Fruit fly (Drosophila melanogaster) whole organism, embryonic: Measurements from ENCODE around the gene CG14694.

Source experiments
- Ada2b ChIP-seq: fragments of 200-800 bp; sonication (Bioruptor generic); IDR thresholded peaks from 2 replicates; pipeline ENCODE4 v1.3.6; 2022; ENCODE audit warnings: missing biosample characterization, missing genetic modification characterization
- BEAF-32 ChIP-seq: fragments of 200-800 bp; sonication (Bioruptor generic); optimal IDR thresholded peaks from 3 replicates; lab custom pipeline; 2017; ENCODE audit warnings: missing biosample characterization, missing genetic modification characterization, mild to moderate bottlenecking, moderate library complexity, missing genetic modification reagents
- Bgb ChIP-seq: fragments of 200-800 bp; sonication (Bioruptor generic); IDR thresholded peaks from 2 replicates; pipeline ENCODE4 v1.3.6; 2022; ENCODE audit warnings: missing biosample characterization, missing genetic modification characterization; ENCODE audit not compliant: partially characterized antibody
- CG10267 ChIP-seq: fragments of 200-800 bp; sonication (Bioruptor generic); optimal IDR thresholded peaks from 2 replicates; lab custom pipeline; 2018; ENCODE audit warnings: missing biosample characterization, mild to moderate bottlenecking, missing genetic modification characterization, moderate library complexity
- CG10565 ChIP-seq: fragments of 200-800 bp; sonication (Bioruptor generic); optimal IDR thresholded peaks from 3 replicates; lab custom pipeline; 2016; ENCODE audit warnings: missing biosample characterization, mild to moderate bottlenecking, missing genetic modification characterization
- CG12071 ChIP-seq: fragments of 200-800 bp; sonication (Bioruptor generic); optimal IDR thresholded peaks from 3 replicates; lab custom pipeline; 2018; ENCODE audit warnings: missing biosample characterization, mild to moderate bottlenecking, missing genetic modification characterization
- CG12104 ChIP-seq: fragments of 200-800 bp; sonication (Bioruptor generic); optimal IDR thresholded peaks from 3 replicates; lab custom pipeline; 2016; ENCODE audit warnings: missing biosample characterization, missing genetic modification characterization
- CG13287 ChIP-seq: fragments of 200-800 bp; sonication (Bioruptor generic); IDR thresholded peaks from 2 replicates; pipeline ENCODE4 v1.3.6; 2022; ENCODE audit warnings: missing biosample characterization, missing genetic modification characterization; ENCODE audit not compliant: partially characterized antibody
- CG13624 ChIP-seq: fragments of 200-800 bp; sonication (Bioruptor generic); optimal IDR thresholded peaks from 2 replicates; lab custom pipeline; 2016; ENCODE audit warnings: missing biosample characterization, missing genetic modification characterization
- CG14050 ChIP-seq: fragments of 200-800 bp; sonication (Bioruptor generic); IDR thresholded peaks from 3 replicates; pipeline ENCODE4 v1.3.6; 2022; ENCODE audit warnings: missing biosample characterization, missing genetic modification characterization
- CG1603 ChIP-seq: fragments of 200-800 bp; sonication (Bioruptor generic); optimal IDR thresholded peaks from 2 replicates; lab custom pipeline; 2019; ENCODE audit warnings: missing biosample characterization, mild to moderate bottlenecking, missing genetic modification characterization, moderate library complexity
- CG16863 ChIP-seq: fragments of 200-800 bp; sonication (Bioruptor generic); optimal IDR thresholded peaks from 3 replicates; lab custom pipeline; 2016; ENCODE audit warnings: missing biosample characterization, missing genetic modification characterization
- CG17186 ChIP-seq: fragments of 200-800 bp; sonication (Bioruptor generic); optimal IDR thresholded peaks from 3 replicates; lab custom pipeline; 2017; ENCODE audit warnings: missing biosample characterization, missing genetic modification reagents, missing genetic modification characterization
- CG17359 ChIP-seq: fragments of 200-800 bp; sonication (Bioruptor generic); optimal IDR thresholded peaks from 3 replicates; lab custom pipeline; 2018; ENCODE audit warnings: missing biosample characterization, mild to moderate bottlenecking, missing genetic modification characterization, moderate library complexity
- CG17612 ChIP-seq: fragments of 200-800 bp; sonication (Bioruptor generic); IDR thresholded peaks from 2 replicates; pipeline ENCODE4 v1.3.6; 2022; ENCODE audit warnings: missing biosample characterization, missing genetic modification characterization
- CG2120 ChIP-seq: fragments of 200-800 bp; sonication (Bioruptor generic); optimal IDR thresholded peaks from 3 replicates; lab custom pipeline; 2016; ENCODE audit warnings: missing biosample characterization, missing genetic modification characterization
- CG31441 ChIP-seq: fragments of 200-800 bp; sonication (Bioruptor generic); IDR thresholded peaks from 2 replicates; pipeline ENCODE4 v1.3.6; 2022; ENCODE audit warnings: missing biosample characterization, missing genetic modification characterization
- CG7786 ChIP-seq: fragments of 200-800 bp; sonication (Bioruptor generic); optimal IDR thresholded peaks from 2 replicates; lab custom pipeline; 2016; ENCODE audit warnings: missing biosample characterization, missing genetic modification characterization
- CG8388 ChIP-seq: fragments of 200-800 bp; sonication (Bioruptor generic); optimal IDR thresholded peaks from 2 replicates; lab custom pipeline; 2019; ENCODE audit warnings: missing biosample characterization, mild to moderate bottlenecking, missing genetic modification characterization, moderate library complexity
- CkIIα-i1 ChIP-seq: fragments of 200-800 bp; sonication (Bioruptor generic); IDR thresholded peaks from 2 replicates; pipeline ENCODE4 v1.3.6; 2022; ENCODE audit warnings: missing biosample characterization, missing genetic modification characterization
- Dbx ChIP-seq: fragments of 200-800 bp; sonication (Bioruptor generic); IDR thresholded peaks from 3 replicates; pipeline ENCODE4 v1.3.6; 2022; ENCODE audit warnings: missing biosample characterization, missing genetic modification characterization
- Dip2 ChIP-seq: fragments of 200-800 bp; sonication (Bioruptor generic); IDR thresholded peaks from 2 replicates; pipeline ENCODE4 v1.3.6; 2022; ENCODE audit warnings: missing biosample characterization, missing genetic modification characterization
- Hr51 ChIP-seq, 2 experiments: fragments of 200-800 bp; sonication (Bioruptor generic); optimal IDR thresholded peaks; 2 replicates in 1 of 2; 3 replicates in 1 of 2; lab custom pipeline; 2016 to 2018; ENCODE audit warnings: missing biosample characterization in 2 of 2, missing genetic modification characterization in 2 of 2, mild to moderate bottlenecking in 1 of 2, moderate library complexity in 1 of 2
- Nf-YA ChIP-seq: fragments of 200-800 bp; sonication (Bioruptor generic); IDR thresholded peaks from 2 replicates; pipeline ENCODE4 v1.3.6; 2022; ENCODE audit warnings: missing biosample characterization, missing genetic modification characterization
- Xbp1 ChIP-seq: fragments of 200-800 bp; sonication (Bioruptor generic); optimal IDR thresholded peaks from 3 replicates; lab custom pipeline; 2016; ENCODE audit warnings: missing biosample characterization, mild to moderate bottlenecking, missing genetic modification characterization
- cad ChIP-seq: fragments of >200 bp; optimal IDR thresholded peaks from 2 replicates; lab custom pipeline; 2017; ENCODE audit warnings: missing biosample characterization, missing genetic modification characterization
- chinmo ChIP-seq: fragments of 200-800 bp; sonication (Bioruptor generic); IDR thresholded peaks from 4 replicates; pipeline ENCODE4 v1.3.6; 2022; ENCODE audit warnings: missing biosample characterization, missing genetic modification characterization; ENCODE audit not compliant: partially characterized antibody
- corto ChIP-seq: fragments of 200-800 bp; sonication (Bioruptor generic); optimal IDR thresholded peaks from 2 replicates; lab custom pipeline; 2016; ENCODE audit warnings: missing biosample characterization, mild to moderate bottlenecking, missing genetic modification characterization, moderate library complexity
- disco-r ChIP-seq: fragments of 200-800 bp; sonication (Bioruptor generic); optimal IDR thresholded peaks from 2 replicates; lab custom pipeline; 2016; ENCODE audit warnings: missing biosample characterization, missing genetic modification characterization
- emc ChIP-seq: fragments of 200-800 bp; sonication (Bioruptor generic); optimal IDR thresholded peaks from 2 replicates; lab custom pipeline; 2016; ENCODE audit warnings: missing biosample characterization, missing genetic modification characterization
- fd3F ChIP-seq: fragments of 200-800 bp; sonication (Bioruptor generic); optimal IDR thresholded peaks from 2 replicates; lab custom pipeline; 2018; ENCODE audit warnings: missing biosample characterization, mild to moderate bottlenecking, missing genetic modification characterization, moderate library complexity
- hth ChIP-seq: fragments of >200 bp; optimal IDR thresholded peaks from 2 replicates; lab custom pipeline; 2017; ENCODE audit warnings: inconsistent platforms
- kni ChIP-seq: fragments of 200-800 bp; sonication (Bioruptor generic); optimal IDR thresholded peaks from 3 replicates; lab custom pipeline; 2017; ENCODE audit warnings: mild to moderate bottlenecking, missing biosample characterization, missing genetic modification reagents, missing genetic modification characterization
- knrl ChIP-seq: fragments of 200-800 bp; sonication (Bioruptor generic); IDR thresholded peaks from 3 replicates; pipeline ENCODE4 v1.3.6; 2022; ENCODE audit warnings: missing biosample characterization, missing genetic modification characterization; ENCODE audit not compliant: partially characterized antibody
- lab ChIP-seq: fragments of 200-800 bp; sonication (Bioruptor generic); optimal IDR thresholded peaks from 3 replicates; lab custom pipeline; 2017; ENCODE audit warnings: missing biosample characterization, missing genetic modification characterization, mild to moderate bottlenecking, moderate library complexity, missing genetic modification reagents
- lbe ChIP-seq: fragments of 200-800 bp; sonication (Bioruptor generic); optimal IDR thresholded peaks from 2 replicates; lab custom pipeline; 2016; ENCODE audit warnings: missing biosample characterization, mild to moderate bottlenecking, missing genetic modification characterization
- mam ChIP-seq: fragments of 200-800 bp; sonication (Bioruptor generic); optimal IDR thresholded peaks from 3 replicates; lab custom pipeline; 2016; ENCODE audit warnings: missing biosample characterization, missing genetic modification characterization
- mld ChIP-seq: fragments of 200-800 bp; sonication (Bioruptor generic); IDR thresholded peaks from 3 replicates; pipeline ENCODE4 v1.3.6; 2022; ENCODE audit warnings: missing biosample characterization, missing genetic modification characterization; ENCODE audit not compliant: partially characterized antibody
- nmo ChIP-seq: fragments of 200-800 bp; sonication (Bioruptor generic); optimal IDR thresholded peaks from 2 replicates; lab custom pipeline; 2018; ENCODE audit warnings: missing biosample characterization, mild to moderate bottlenecking, missing genetic modification characterization, moderate library complexity
- pb ChIP-seq: fragments of 200-800 bp; sonication (Bioruptor generic); optimal IDR thresholded peaks from 3 replicates; lab custom pipeline; 2016; ENCODE audit warnings: missing biosample characterization, missing genetic modification characterization
- repo ChIP-seq: fragments of 200-800 bp; sonication (Bioruptor generic); optimal IDR thresholded peaks from 2 replicates; lab custom pipeline; 2016; ENCODE audit warnings: missing biosample characterization, missing genetic modification characterization
- sc ChIP-seq, 3 experiments: fragments of >200 bp in 2 of 3; fragments of 200-800 bp in 1 of 3; sonication (Bioruptor generic) in 1 of 3; optimal IDR thresholded peaks; 2 replicates in 2 of 3; 3 replicates in 1 of 3; lab custom pipeline; 2017; ENCODE audit warnings: mild to moderate bottlenecking in 1 of 3, missing biosample characterization in 1 of 3, missing genetic modification characterization in 1 of 3, missing genetic modification reagents in 1 of 3
- sr ChIP-seq: fragments of 200-800 bp; sonication (Bioruptor generic); IDR thresholded peaks from 3 replicates; pipeline ENCODE4 v1.3.6; 2022; ENCODE audit warnings: missing biosample characterization, missing genetic modification characterization
- tin ChIP-seq: fragments of 200-800 bp; sonication (Bioruptor generic); optimal IDR thresholded peaks from 3 replicates; lab custom pipeline; 2016; ENCODE audit warnings: missing biosample characterization, missing genetic modification characterization
- vfl ChIP-seq: fragments of 200-800 bp; sonication (Bioruptor generic); optimal IDR thresholded peaks from 2 replicates; lab custom pipeline; 2016; ENCODE audit warnings: missing biosample characterization, missing genetic modification characterization
- wdn ChIP-seq: fragments of 200-800 bp; sonication (Bioruptor generic); IDR thresholded peaks from 2 replicates; pipeline ENCODE4 v1.3.6; 2022; ENCODE audit warnings: missing biosample characterization, missing genetic modification characterization
- zen2 ChIP-seq: fragments of 200-800 bp; sonication (Bioruptor generic); IDR thresholded peaks from 3 replicates; pipeline ENCODE4 v1.3.6; 2022; ENCODE audit warnings: missing biosample characterization, missing genetic modification characterization; ENCODE audit not compliant: partially characterized antibody

Gene CG14694

DNA sequence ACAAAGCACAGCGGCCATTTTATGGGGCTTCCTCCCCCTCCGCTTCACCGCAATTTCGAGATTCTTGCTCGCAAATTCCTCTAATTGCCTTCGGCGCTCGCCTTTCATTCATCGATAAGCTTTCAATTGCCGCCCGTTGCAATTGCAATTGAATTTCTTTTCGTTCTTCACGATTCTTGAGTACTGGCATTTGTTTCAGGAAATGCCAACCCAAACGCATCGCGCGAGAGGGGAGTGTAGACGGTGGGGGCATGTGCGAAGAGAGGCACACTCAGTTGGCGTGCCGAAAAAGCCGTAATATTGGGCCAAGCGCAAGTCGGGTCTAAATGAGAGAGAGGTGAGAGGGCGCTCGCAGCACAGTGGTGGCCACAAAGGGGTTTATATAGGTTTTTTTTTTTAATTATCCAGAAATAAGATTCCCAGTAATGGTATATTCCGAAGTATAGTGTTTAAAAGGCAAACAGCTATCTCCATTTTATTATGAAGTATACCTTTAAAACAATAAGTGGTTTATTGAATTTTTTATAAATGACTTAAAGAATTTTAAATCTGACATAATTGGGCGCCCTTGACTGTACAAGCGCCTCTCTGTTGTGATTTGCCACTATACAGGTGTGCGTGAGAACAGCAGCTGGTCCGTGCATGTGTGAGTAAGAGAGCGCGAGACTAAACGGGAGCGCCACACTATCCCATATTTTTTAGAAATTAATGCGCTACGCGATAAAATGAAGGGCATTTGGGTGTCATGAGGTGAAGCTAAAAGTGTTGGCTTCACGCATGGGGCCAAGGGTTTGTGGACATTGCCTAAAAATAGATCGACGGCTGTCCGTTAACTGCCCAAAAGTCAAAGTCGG is 27.1 kb upstream of the CG14694 start (continued):
- TF ChIP-seq CG17359 (tag; lab: Kevin White, UChicago) (peak; percentile 88), lbe (GFP tag; lab: Kevin White, UChicago) (peak; percentile 80), mld (GFP tag; lab: Robert Waterston, UW) (no peak), CG17612 (GFP tag; lab: Robert Waterston, UW) (peak; percentile 30; the same call in 1 of the 2 replicates), emc (peak; percentile 53), CG13624 (GFP tag; lab: Kevin White, UChicago) (peak; percentile 90), Ada2b (GFP tag; lab: Robert Waterston, UW) (peak; percentile 85), zen2 (GFP tag; lab: Robert Waterston, UW) (no peak), CG13287 (GFP tag; lab: Robert Waterston, UW) (peak; percentile 57; the same call in 1 of the 2 replicates), CkIIα-i1 (GFP tag; lab: Robert Waterston, UW) (no peak), CG2120 (GFP tag; lab: Kevin White, UChicago) (peak; percentile 97), Dip2 (GFP tag; lab: Robert Waterston, UW) (no peak), CG17186 (GFP tag; lab: Kevin White, UChicago) (no peak), Dbx (GFP tag; lab: Robert Waterston, UW) (peak; percentile 94), disco-r (peak; percentile 83), pb (GFP tag; lab: Kevin White, UChicago) (peak; percentile 67), wdn (GFP tag; lab: Robert Waterston, UW) (peak; percentile 91), Nf-YA (GFP tag; lab: Robert Waterston, UW) (peak; percentile 80), BEAF-32 (GFP tag; lab: Kevin White, UChicago) (peak; percentile 6), chinmo (peak; percentile 76; the same call in 3 of the 4 replicates), cad (GFP tag; lab: Kevin White, UChicago) (no peak), kni (GFP tag; lab: Kevin White, UChicago) (peak; percentile 88), sc (optimal IDR thresholded peaks at IDR 0.05; lab: Kevin White, UChicago) (no peak), sc (GFP tag; optimal IDR thresholded peaks at IDR 0.05; lab: Kevin White, UChicago) (peak; percentile 75), CG1603 (tag; lab: Kevin White, UChicago) (peak; percentile 53), CG8388 (peak; percentile 84), mam (peak; percentile 91), CG16863 (GFP tag; lab: Kevin White, UChicago) (peak; percentile 80), CG12104 (peak; percentile 87), CG12071 (GFP tag; lab: Kevin White, UChicago) (peak; percentile 66), vfl (GFP tag; lab: Kevin White, UChicago) (peak; percentile 82), CG31441 (GFP tag; lab: Robert Waterston, UW) (peak; percentile 93), knrl (GFP tag; lab: Robert Waterston, UW) (peak; percentile 29; the same call in 1 of the 3 replicates), CG7786 (GFP tag; lab: Kevin White, UChicago) (peak; percentile 89), Hr51 (GFP tag; optimal IDR thresholded peaks at IDR 0.05; lab: Kevin White, UChicago) (peak; percentile 78 to 93), CG10267 (tag; lab: Kevin White, UChicago) (peak; percentile 85), Xbp1 (GFP tag; lab: Kevin White, UChicago) (peak; percentile 88), CG10565 (peak; percentile 54), repo (GFP tag; lab: Kevin White, UChicago) (peak; percentile 69), Bgb (GFP tag; lab: Robert Waterston, UW) (peak; percentile 8; the same call in 1 of the 2 replicates), hth (no peak), CG14050 (GFP tag; lab: Robert Waterston, UW) (peak; percentile 78), fd3F (GFP tag; lab: Kevin White, UChicago) (peak; percentile 77), sr (GFP tag; lab: Robert Waterston, UW) (0 out of 3 replicates have a peak, but pooled peaks have one; percentile 2), nmo (GFP tag; lab: Kevin White, UChicago) (peak; percentile 89), lab (GFP tag; lab: Kevin White, UChicago) (peak; percentile 96), corto (GFP tag; lab: Kevin White, UChicago) (peak; percentile 80), tin (GFP tag; lab: Kevin White, UChicago) (peak; percentile 83)
